Fruit fly (Drosophila melanogaster): ENCODE results near the gene CG9356.

dm6 chr3R:9441996-9442395 lies 37.9 kb upstream of the CG9356 start:
- TF ChIP-seq Hr4 (GFP tag; optimal IDR thresholded peaks at IDR 0.05) = no peak
- TF ChIP-seq CG16779 (tag; optimal IDR thresholded peaks at IDR 0.05) = no peak
- TF ChIP-seq pdm3 (GFP tag; optimal IDR thresholded peaks at IDR 0.05) = no peak
- no peak for TF ChIP-seq lz (GFP tag; optimal IDR thresholded peaks at IDR 0.05)
- TF ChIP-seq esn (GFP tag; optimal IDR thresholded peaks at IDR 0.05) = no peak
- no peak for TF ChIP-seq Gug (GFP tag; IDR thresholded peaks at IDR 0.05)
- no peak for TF ChIP-seq Met (GFP tag; optimal IDR thresholded peaks at IDR 0.05)
- no peak for TF ChIP-seq CG6163 (GFP tag; IDR thresholded peaks at IDR 0.05)
- TF ChIP-seq CG3032 (tag; optimal IDR thresholded peaks at IDR 0.05) = no peak
- no peak for TF ChIP-seq CG6792 (GFP tag; optimal IDR thresholded peaks at IDR 0.05)
- no peak for TF ChIP-seq CG11902 (GFP tag; optimal IDR thresholded peaks at IDR 0.05)
- no peak for TF ChIP-seq CG11762 (GFP tag; optimal IDR thresholded peaks at IDR 0.05; ENCODE audit: insufficient read depth)

Measured in whole organism, prepupa.